Worm (Caenorhabditis elegans): ENCODE data around the gene C52E2.2.
"Not testable (repeated sequence)": the region's sequence is repeated elsewhere in the genome, so short reads cannot be mapped to it uniquely, and the experiment has no call there.

The C52E2.2 gene

ce11 chrII:1851716-1852115 is 887 bp upstream of the C52E2.2 start (continued):
- TF ChIP-seq ces-1 (GFP tag; optimal IDR thresholded peaks at IDR 0.05) (no peak), unc-30 (tag; optimal IDR thresholded peaks at IDR 0.05) (no peak), nhr-47 (tag; optimal IDR thresholded peaks at IDR 0.05) (no peak), alr-1 (tag; optimal IDR thresholded peaks at IDR 0.05; ENCODE audit: borderline replicate concordance) (no peak), elt-3 (tag; optimal IDR thresholded peaks at IDR 0.05) (peak in 2 of 6 experiments; percentile 68 to 69), zip-4 (GFP tag; optimal IDR thresholded peaks at IDR 0.05) (no peak), F16B12.6 (tag; optimal IDR thresholded peaks at IDR 0.05) (no peak), ceh-8 (GFP tag; optimal IDR thresholded peaks at IDR 0.05) (no peak), C34B4.2 (tag; optimal IDR thresholded peaks at IDR 0.05) (no peak), ztf-11 (tag; optimal IDR thresholded peaks at IDR 0.05) (no peak), unc-130 (tag; optimal IDR thresholded peaks at IDR 0.05) (no peak), nhr-71 (tag; optimal IDR thresholded peaks at IDR 0.05) (no peak), grh-1 (GFP tag; IDR thresholded peaks at IDR 0.05) (no peak), fkh-10 (GFP tag; optimal IDR thresholded peaks at IDR 0.05) (no peak), nhr-19 (GFP tag; conservative IDR thresholded peaks at IDR 0.05) (peak; percentile 43; the same call in 1 of the 2 replicates), nhr-11 (tag; optimal IDR thresholded peaks at IDR 0.05) (no peak), dsc-1 (tag; optimal IDR thresholded peaks at IDR 0.05) (no peak), isw-1 (GFP tag; IDR thresholded peaks at IDR 0.05) (no peak), zag-1 (tag; optimal IDR thresholded peaks at IDR 0.05) (no peak), aha-1 (tag; optimal IDR thresholded peaks at IDR 0.05) (no peak), egl-27 (tag; optimal IDR thresholded peaks at IDR 0.05) (no peak), fos-1 (tag; optimal IDR thresholded peaks at IDR 0.05) (no peak), dpl-1 (GFP tag; optimal IDR thresholded peaks at IDR 0.05) (no peak), ztf-4 (tag; optimal IDR thresholded peaks at IDR 0.05) (no peak), lin-15B (tag; optimal IDR thresholded peaks at IDR 0.05) (no peak), nhr-85 (tag) (no peak), nhr-12 (tag; optimal IDR thresholded peaks at IDR 0.05) (no peak), lin-14 (GFP tag; optimal IDR thresholded peaks at IDR 0.05) (peak; percentile 68), rnt-1 (tag; optimal IDR thresholded peaks at IDR 0.05) (no peak), Y116A8C.19 (tag; optimal IDR thresholded peaks at IDR 0.05; ENCODE audit: borderline replicate concordance) (no peak)

- not testable (repeated sequence) for TF ChIP-seq nhr-19 (GFP tag; conservative IDR thresholded peaks at IDR 0.05); pqm-1 (tag; optimal IDR thresholded peaks at IDR 0.05); sptf-1 (tag; optimal IDR thresholded peaks at IDR 0.05)
These were observed 1.5 kb downstream of the C52E2.2 start, which contains the start of gene fbxb-95 for ce11 chrII:1854094-1854493. TSS of gene fbxb-95 (plus strand) at chrII:1854394.

ce11 chrII:1861285-1861793 is 8.7 kb downstream of the C52E2.2 start, which contains the start of gene C16C4.18:
TSS of gene C16C4.18 (minus strand) at chrII:1861335.
- TF ChIP-seq efl-1 (optimal IDR thresholded peaks at IDR 0.05) (peak; percentile 34 to 64), efl-1 (GFP tag; optimal IDR thresholded peaks at IDR 0.05 in 1 of 2) (peak; percentile 38 to 91), dpl-1 (GFP tag; optimal IDR thresholded peaks at IDR 0.05) (peak in 1 of 3 experiments; percentile 20)

- TF ChIP-seq nhr-11, ceh-82, lin-15B (tag; optimal IDR thresholded peaks at IDR 0.05): not testable (repeated sequence)
These were observed 9.7 kb downstream of the C52E2.2 start, which contains the start of gene fbxb-98 for ce11 chrII:1862334-1862733. TSS of gene fbxb-98 (plus strand) at chrII:1862634.

ce11 chrII:1864278-1864677 is 11.7 kb downstream of the C52E2.2 start, which contains the start of gene C16C4.17:
TSS of gene C16C4.17 (plus strand) at chrII:1864578.
- TF ChIP-seq lin-15B (tag; optimal IDR thresholded peaks at IDR 0.05) (no peak), sup-37 (GFP tag; optimal IDR thresholded peaks at IDR 0.05) (no peak), fkh-10 (GFP tag; optimal IDR thresholded peaks at IDR 0.05) (no peak), efl-1 (optimal IDR thresholded peaks at IDR 0.05) (no peak), efl-1 (GFP tag; optimal IDR thresholded peaks at IDR 0.05 in 1 of 2) (peak in 1 of 2 experiments; percentile 32), lin-35 (GFP tag; optimal IDR thresholded peaks at IDR 0.05) (no peak), nhr-12 (tag; optimal IDR thresholded peaks at IDR 0.05) (no peak)
